Fruit fly (Drosophila melanogaster): Measurements from ENCODE around the gene CG5888.

CG5888 gene

dm6 chr2L:16448451-16449206 lies at the start of gene CG5888 (continued):
- TF ChIP-seq C15 (GFP tag; IDR thresholded peaks at IDR 0.05): 0 out of 3 replicates have a peak, but pooled peaks have one; percentile 40
- peak; percentile 2 for TF ChIP-seq fd3F (GFP tag; optimal IDR thresholded peaks at IDR 0.05)
- TF ChIP-seq dmrt99B (tag; optimal IDR thresholded peaks at IDR 0.05): peak; percentile 78
- TF ChIP-seq vfl (GFP tag; optimal IDR thresholded peaks at IDR 0.05): no peak
- no peak for TF ChIP-seq usp (GFP tag; optimal IDR thresholded peaks at IDR 0.05)
- TF ChIP-seq prd (optimal IDR thresholded peaks at IDR 0.05): no peak
- peak; percentile 76 for TF ChIP-seq prd (GFP tag; IDR thresholded peaks at IDR 0.05)
- no peak for TF ChIP-seq grn (GFP tag; optimal IDR thresholded peaks at IDR 0.05)
- peak; percentile 19 for TF ChIP-seq CG12219 (GFP tag; optimal IDR thresholded peaks at IDR 0.05)
- peak; percentile 73 for TF ChIP-seq CG2712 (tag; optimal IDR thresholded peaks at IDR 0.05)
- peak; percentile 51 for TF ChIP-seq E2f1 (GFP tag; IDR thresholded peaks at IDR 0.05)
- TF ChIP-seq cas (GFP tag; IDR thresholded peaks at IDR 0.05): 0 out of 2 replicates have a peak, but pooled peaks have one; percentile 26
- peak; percentile 64 for TF ChIP-seq CG10431 (GFP tag; optimal IDR thresholded peaks at IDR 0.05)
- TF ChIP-seq Side (GFP tag; optimal IDR thresholded peaks at IDR 0.05): no peak
- no peak for TF ChIP-seq br (optimal IDR thresholded peaks at IDR 0.05)
- peak; percentile 75 for TF ChIP-seq CG4404 (GFP tag; IDR thresholded peaks at IDR 0.05)
- peak; percentile 14 for TF ChIP-seq CG2116 (GFP tag; optimal IDR thresholded peaks at IDR 0.05)
- peak; percentile 35; the same call in 1 of the 2 replicates for TF ChIP-seq CG9215 (GFP tag; IDR thresholded peaks at IDR 0.05)
- TF ChIP-seq lov (optimal IDR thresholded peaks at IDR 0.05): no peak
- peak; percentile 7; the same call in 1 of the 3 replicates for TF ChIP-seq lov (GFP tag; IDR thresholded peaks at IDR 0.05)
- no peak for TF ChIP-seq fu2 (GFP tag; optimal IDR thresholded peaks at IDR 0.05)
- TF ChIP-seq Aef1 (GFP tag; IDR thresholded peaks at IDR 0.05): no peak; the same call in 2 of the 3 replicates
- TF ChIP-seq CG1602 (GFP tag; optimal IDR thresholded peaks at IDR 0.05): peak; percentile 53
- TF ChIP-seq CG6765 (GFP tag; optimal IDR thresholded peaks at IDR 0.05): no peak
- TF ChIP-seq hth (optimal IDR thresholded peaks at IDR 0.05): no peak
- no peak for TF ChIP-seq CG15073 (GFP tag; optimal IDR thresholded peaks at IDR 0.05)
- peak; percentile 51 for TF ChIP-seq Chrac-16 (GFP tag; optimal IDR thresholded peaks at IDR 0.05)
- peak; percentile 29 for TF ChIP-seq Vsx1 (GFP tag; optimal IDR thresholded peaks at IDR 0.05)
- TF ChIP-seq CG15479 (GFP tag; optimal IDR thresholded peaks at IDR 0.05): no peak
- no peak for TF ChIP-seq Doc3 (GFP tag; IDR thresholded peaks at IDR 0.05; ENCODE audit: partially characterized antibody)
- TF ChIP-seq CG34422 (GFP tag; IDR thresholded peaks at IDR 0.05): no peak
- no peak for TF ChIP-seq Fer2 (tag; optimal IDR thresholded peaks at IDR 0.05)
- no peak for TF ChIP-seq Mrtf (GFP tag; IDR thresholded peaks at IDR 0.05)
- TF ChIP-seq CG18764 (GFP tag; optimal IDR thresholded peaks at IDR 0.05): no peak
- no peak for TF ChIP-seq Dip3 (GFP tag; optimal IDR thresholded peaks at IDR 0.05)
- no peak for TF ChIP-seq hbn (GFP tag; IDR thresholded peaks at IDR 0.05; ENCODE audit: partially characterized antibody)
- peak; percentile 23 for TF ChIP-seq CG4820 (GFP tag; optimal IDR thresholded peaks at IDR 0.05)
- TF ChIP-seq CG9727 (GFP tag; optimal IDR thresholded peaks at IDR 0.05): peak; percentile 75
- TF ChIP-seq Kr (GFP tag; optimal IDR thresholded peaks at IDR 0.05): no peak
- TF ChIP-seq trem (tag; optimal IDR thresholded peaks at IDR 0.05): peak; percentile 14
- peak; percentile 55 for TF ChIP-seq twi (tag; optimal IDR thresholded peaks at IDR 0.05)
- peak; percentile 36 for TF ChIP-seq CG13296 (GFP tag; optimal IDR thresholded peaks at IDR 0.05)
- peak; percentile 69 for TF ChIP-seq az2 (GFP tag; optimal IDR thresholded peaks at IDR 0.05)
- TF ChIP-seq zfh1 (GFP tag; IDR thresholded peaks at IDR 0.05): peak; percentile 85
- 0 out of 2 replicates have a peak, but pooled peaks have one; percentile 36 for TF ChIP-seq Taf1 (GFP tag; IDR thresholded peaks at IDR 0.05)
- TF ChIP-seq Sry-δ (GFP tag; optimal IDR thresholded peaks at IDR 0.05): no peak
- TF ChIP-seq stc (GFP tag; IDR thresholded peaks at IDR 0.05): peak; percentile 56
- TF ChIP-seq CG8388 (GFP tag; optimal IDR thresholded peaks at IDR 0.05): peak; percentile 64
- no peak for TF ChIP-seq jumu (GFP tag; optimal IDR thresholded peaks at IDR 0.05)
- TF ChIP-seq h (optimal IDR thresholded peaks at IDR 0.05): no peak
- TF ChIP-seq CG1603 (tag; optimal IDR thresholded peaks at IDR 0.05): no peak
- no peak for TF ChIP-seq dm (GFP tag; optimal IDR thresholded peaks at IDR 0.05)
